Worm (Caenorhabditis elegans): ENCODE measurements around the gene R166.2.

DNA sequence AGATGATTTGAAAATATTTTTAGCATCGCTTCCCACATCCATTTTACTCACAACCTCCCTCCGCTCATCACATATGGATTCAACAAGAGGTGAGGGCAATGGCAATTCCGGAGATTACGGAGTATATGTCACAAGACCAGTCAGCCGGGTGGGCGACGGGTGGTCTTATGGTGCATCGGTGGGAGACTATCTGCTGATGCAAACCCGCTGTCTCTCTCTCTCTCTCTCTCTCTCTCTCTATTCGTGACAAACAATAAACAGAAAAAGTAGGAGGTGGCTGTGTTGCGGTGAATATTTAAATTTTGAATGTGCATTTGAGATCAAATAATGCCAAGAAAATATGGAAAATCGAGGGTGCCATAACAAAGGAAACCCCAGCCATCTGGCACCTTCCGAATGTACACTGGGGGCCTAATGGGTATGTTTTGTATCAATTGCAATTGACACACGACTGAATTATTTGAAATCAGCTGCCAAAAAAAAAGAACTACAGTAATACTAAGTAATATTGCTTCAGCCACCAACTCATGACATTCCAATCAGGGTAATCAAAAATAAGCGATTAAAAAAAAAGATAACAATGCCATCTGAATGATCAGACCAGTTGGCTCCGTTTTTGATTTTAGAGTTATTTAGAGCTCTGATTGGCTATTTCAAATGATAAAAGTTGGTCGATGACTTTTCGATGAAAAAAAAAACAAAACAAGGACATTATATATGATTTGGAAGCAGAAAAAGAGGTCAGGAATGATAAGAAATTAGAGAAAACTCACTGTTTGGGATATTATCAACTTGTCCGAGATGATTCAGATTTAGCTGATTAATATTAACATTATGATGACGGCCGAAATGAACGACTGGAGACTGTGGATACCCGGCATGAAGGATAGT is 10.6 kb upstream of the R166.2 start:
- TF ChIP-seq ceh-79 (tag; optimal IDR thresholded peaks at IDR 0.05) (no peak), lsy-27 (tag; optimal IDR thresholded peaks at IDR 0.05; ENCODE audit: borderline replicate concordance, insufficient read depth) (no peak), unc-62 (GFP tag; optimal IDR thresholded peaks at IDR 0.05) (no peak), mcd-1 (GFP tag; IDR thresholded peaks at IDR 0.05) (no peak; the same call in 1 of the 2 replicates)

Measured in whole organism, young adult.